Fruit fly (Drosophila melanogaster): Measurements from ENCODE around the gene Snmp1.

- TF ChIP-seq pan (optimal IDR thresholded peaks at IDR 0.05): no peak
- TF ChIP-seq Hr78 (GFP tag; optimal IDR thresholded peaks at IDR 0.05): no peak
- no peak for TF ChIP-seq lola (GFP tag; optimal IDR thresholded peaks at IDR 0.05)
- peak; percentile 12 for TF ChIP-seq Hr83 (GFP tag; optimal IDR thresholded peaks at IDR 0.05; ENCODE audit: poor library complexity, severe bottlenecking)
- TF ChIP-seq fru (GFP tag; optimal IDR thresholded peaks at IDR 0.05): peak; percentile 48
- peak; percentile 13 for TF ChIP-seq rgr (GFP tag; optimal IDR thresholded peaks at IDR 0.05)
- TF ChIP-seq Rel (GFP tag; optimal IDR thresholded peaks at IDR 0.05): no peak
- TF ChIP-seq Rel (tag; optimal IDR thresholded peaks at IDR 0.05): no peak
- peak; percentile 14 for TF ChIP-seq HLH106 (tag; optimal IDR thresholded peaks at IDR 0.05)
- TF ChIP-seq tai (GFP tag; optimal IDR thresholded peaks at IDR 0.05): no peak
- TF ChIP-seq Dfd (GFP tag; optimal IDR thresholded peaks at IDR 0.05): no peak
- no peak for TF ChIP-seq sage (GFP tag; optimal IDR thresholded peaks at IDR 0.05)
These were observed 12.4 kb upstream of the Snmp1 start for dm6 chr3R:21180391-21180796.
